Fruit fly (Drosophila melanogaster) whole organism, embryonic: ENCODE results near the gene RpL24.

Experiments used
- B-H2 ChIP-seq: fragments of 200-800 bp; sonication (Bioruptor generic); optimal IDR thresholded peaks from 2 replicates; lab custom pipeline; 2018; ENCODE audit warnings: missing biosample characterization, mild to moderate bottlenecking, missing genetic modification characterization
- Bgb ChIP-seq: fragments of 200-800 bp; sonication (Bioruptor generic); IDR thresholded peaks from 2 replicates; pipeline ENCODE4 v1.3.6; 2022; ENCODE audit warnings: missing biosample characterization, missing genetic modification characterization; ENCODE audit not compliant: partially characterized antibody
- CG11085 ChIP-seq: fragments of 200-800 bp; sonication (Bioruptor generic); IDR thresholded peaks from 2 replicates; pipeline ENCODE4 v1.3.6; 2022; ENCODE audit warnings: missing biosample characterization, missing genetic modification characterization
- CG11247 ChIP-seq: fragments of 200-800 bp; sonication (Bioruptor generic); IDR thresholded peaks from 2 replicates; pipeline ENCODE4 v1.3.6; 2022; ENCODE audit warnings: missing biosample characterization, missing genetic modification characterization
- CG11504 ChIP-seq: fragments of 200-800 bp; sonication (Bioruptor generic); optimal IDR thresholded peaks from 3 replicates; lab custom pipeline; 2019; ENCODE audit warnings: missing biosample characterization, mild to moderate bottlenecking, missing genetic modification characterization, moderate library complexity
- CG11696 ChIP-seq: fragments of 200-800 bp; sonication (Bioruptor generic); IDR thresholded peaks from 2 replicates; pipeline ENCODE4 v1.3.6; 2022; ENCODE audit warnings: missing biosample characterization, missing genetic modification characterization
- CG15073 ChIP-seq: fragments of 200-800 bp; sonication (Bioruptor generic); optimal IDR thresholded peaks from 2 replicates; lab custom pipeline; 2016; ENCODE audit warnings: missing biosample characterization, missing genetic modification characterization
- CG15479 ChIP-seq: fragments of 200-800 bp; sonication (Bioruptor generic); optimal IDR thresholded peaks from 3 replicates; lab custom pipeline; 2019; ENCODE audit warnings: missing biosample characterization, mild to moderate bottlenecking, missing genetic modification characterization, moderate library complexity
- CG16779 ChIP-seq: fragments of 200-800 bp; sonication (Bioruptor generic); IDR thresholded peaks from 2 replicates; pipeline ENCODE4 v1.3.6; 2022; ENCODE audit warnings: missing biosample characterization, missing genetic modification characterization
- CG18262 ChIP-seq: fragments of 200-800 bp; optimal IDR thresholded peaks from 3 replicates; lab custom pipeline; 2019; ENCODE audit warnings: missing biosample characterization, mild to moderate bottlenecking, missing genetic modification characterization, moderate library complexity
- CG2712 ChIP-seq: fragments of 200-800 bp; optimal IDR thresholded peaks from 3 replicates; lab custom pipeline; 2019; ENCODE audit warnings: missing biosample characterization, mild to moderate bottlenecking, missing genetic modification characterization, moderate library complexity
- CG31224 ChIP-seq: fragments of 200-800 bp; sonication (Bioruptor generic); IDR thresholded peaks from 2 replicates; pipeline ENCODE4 v1.3.6; 2022; ENCODE audit warnings: missing biosample characterization, missing genetic modification characterization
- CG32532 ChIP-seq: fragments of 200-800 bp; sonication (Bioruptor generic); IDR thresholded peaks from 2 replicates; pipeline ENCODE4 v1.3.6; 2022; ENCODE audit warnings: missing biosample characterization, missing genetic modification characterization
- CG32772 ChIP-seq: fragments of 200-800 bp; sonication (Bioruptor generic); IDR thresholded peaks from 2 replicates; pipeline ENCODE4 v1.3.6; 2022; ENCODE audit warnings: missing biosample characterization, missing genetic modification characterization
- CG3847 ChIP-seq: fragments of 200-800 bp; sonication (Bioruptor generic); IDR thresholded peaks from 2 replicates; pipeline ENCODE4 v1.3.6; 2022; ENCODE audit warnings: missing biosample characterization, missing genetic modification characterization
- CG42726 ChIP-seq: fragments of 200-800 bp; sonication (Bioruptor generic); IDR thresholded peaks from 2 replicates; pipeline ENCODE4 v1.3.6; 2022; ENCODE audit warnings: missing biosample characterization, missing genetic modification characterization; ENCODE audit not compliant: partially characterized antibody
- CG6765 ChIP-seq: fragments of 200-800 bp; sonication (Bioruptor generic); optimal IDR thresholded peaks from 3 replicates; lab custom pipeline; 2017; ENCODE audit warnings: missing biosample characterization, mild to moderate bottlenecking, missing genetic modification characterization
- CG6791 ChIP-seq: fragments of 200-800 bp; sonication (Bioruptor generic); IDR thresholded peaks from 3 replicates; pipeline ENCODE4 v1.3.6; 2022; ENCODE audit warnings: missing biosample characterization, missing genetic modification characterization; ENCODE audit not compliant: partially characterized antibody
- CG8388 ChIP-seq: fragments of 200-800 bp; sonication (Bioruptor generic); optimal IDR thresholded peaks from 2 replicates; lab custom pipeline; 2019; ENCODE audit warnings: missing biosample characterization, mild to moderate bottlenecking, missing genetic modification characterization, moderate library complexity
- CG8765 ChIP-seq: fragments of 200-800 bp; sonication (Bioruptor generic); IDR thresholded peaks from 2 replicates; pipeline ENCODE4 v1.3.6; 2022; ENCODE audit warnings: missing biosample characterization, missing genetic modification characterization
- CG9437 ChIP-seq: fragments of 200-800 bp; sonication (Bioruptor generic); optimal IDR thresholded peaks from 2 replicates; lab custom pipeline; 2018; ENCODE audit warnings: missing biosample characterization, mild to moderate bottlenecking, missing genetic modification characterization
- Dip3 ChIP-seq: fragments of 200-800 bp; sonication (Bioruptor generic); optimal IDR thresholded peaks from 3 replicates; lab custom pipeline; 2016; ENCODE audit warnings: missing biosample characterization, missing genetic modification characterization
- Ets97D ChIP-seq: fragments of 200-800 bp; sonication (Bioruptor generic); optimal IDR thresholded peaks from 3 replicates; lab custom pipeline; 2016; ENCODE audit warnings: missing biosample characterization, missing genetic modification characterization
- Hr3 ChIP-seq: fragments of 200-800 bp; sonication (Bioruptor generic); optimal IDR thresholded peaks from 3 replicates; lab custom pipeline; 2016; ENCODE audit warnings: missing biosample characterization, missing genetic modification characterization
- Scr ChIP-seq: fragments of 200-800 bp; sonication (Bioruptor generic); IDR thresholded peaks from 2 replicates; pipeline ENCODE4 v1.3.6; 2022; ENCODE audit warnings: missing biosample characterization, missing genetic modification characterization; ENCODE audit not compliant: partially characterized antibody
- ac ChIP-seq: fragments of 200-800 bp; sonication (Bioruptor generic); optimal IDR thresholded peaks from 3 replicates; lab custom pipeline; 2017; ENCODE audit warnings: missing biosample characterization, mild to moderate bottlenecking, missing genetic modification characterization
- aop ChIP-seq: fragments of 200-800 bp; sonication (Bioruptor generic); IDR thresholded peaks from 2 replicates; pipeline ENCODE4 v1.3.6; 2022; ENCODE audit warnings: missing biosample characterization, missing genetic modification characterization
- bsh ChIP-seq, 2 experiments: fragments of 200-800 bp; sonication (Bioruptor generic); optimal IDR thresholded peaks; 2 replicates each; lab custom pipeline; 2017 to 2018; ENCODE audit warnings: mild to moderate bottlenecking in 2 of 2, missing biosample characterization in 2 of 2, missing genetic modification characterization in 2 of 2, moderate library complexity in 1 of 2
- cad ChIP-seq: fragments of >200 bp; optimal IDR thresholded peaks from 2 replicates; lab custom pipeline; 2017; ENCODE audit warnings: missing biosample characterization, missing genetic modification characterization
- crc ChIP-seq: fragments of 200-800 bp; sonication (Bioruptor generic); optimal IDR thresholded peaks from 2 replicates; lab custom pipeline; 2016; ENCODE audit warnings: missing biosample characterization, missing genetic modification characterization
- dpn ChIP-seq, 2 experiments: fragments of 200-800 bp; sonication (Bioruptor generic); optimal IDR thresholded peaks; 3 replicates each; lab custom pipeline; 2016; ENCODE audit warnings: missing biosample characterization in 2 of 2, missing genetic modification characterization in 2 of 2
- fru ChIP-seq: fragments of >200 bp; optimal IDR thresholded peaks from 2 replicates; lab custom pipeline; 2017
- gro ChIP-seq: fragments of 200-800 bp; sonication (Bioruptor generic); optimal IDR thresholded peaks from 2 replicates; lab custom pipeline; 2016; ENCODE audit warnings: missing biosample characterization, missing genetic modification characterization
- gt ChIP-seq: fragments of 200-800 bp; sonication (Bioruptor generic); IDR thresholded peaks from 2 replicates; pipeline ENCODE4 v1.3.6; 2022; ENCODE audit warnings: missing biosample characterization, missing genetic modification characterization
- hb ChIP-seq: fragments of 200-800 bp; sonication (Bioruptor generic); IDR thresholded peaks from 3 replicates; pipeline ENCODE4 v1.3.6; 2022; ENCODE audit warnings: missing biosample characterization, missing genetic modification characterization; ENCODE audit not compliant: partially characterized antibody
- hkb ChIP-seq, 2 experiments: fragments of 200-800 bp in 1 of 2; fragments of >200 bp in 1 of 2; sonication (Bioruptor generic) in 1 of 2; IDR thresholded peaks in 1 of 2; optimal IDR thresholded peaks in 1 of 2; 2 replicates each; pipeline versions ENCODE4 v1.3.6 to Lab custom; 2017 to 2022; ENCODE audit warnings: missing biosample characterization in 1 of 2, missing genetic modification characterization in 1 of 2
- lov ChIP-seq, 2 experiments: fragments of 200-800 bp in 1 of 2; fragments of >200 bp in 1 of 2; sonication (Bioruptor generic) in 1 of 2; IDR thresholded peaks in 1 of 2; optimal IDR thresholded peaks in 1 of 2; 2 replicates in 1 of 2; 3 replicates in 1 of 2; pipeline versions ENCODE4 v1.3.6 to Lab custom; 2017 to 2022; ENCODE audit warnings: missing biosample characterization in 1 of 2, missing genetic modification characterization in 1 of 2
- nau ChIP-seq: fragments of 200-800 bp; sonication (Bioruptor generic); optimal IDR thresholded peaks from 3 replicates; lab custom pipeline; 2017; ENCODE audit warnings: missing biosample characterization, mild to moderate bottlenecking, missing genetic modification characterization, missing genetic modification reagents
- nerfin-2 ChIP-seq: fragments of 200-800 bp; sonication (Bioruptor generic); IDR thresholded peaks from 2 replicates; pipeline ENCODE4 v1.3.6; 2022; ENCODE audit warnings: missing biosample characterization, missing genetic modification characterization; ENCODE audit not compliant: partially characterized antibody
- otp ChIP-seq: fragments of 200-800 bp; sonication (Bioruptor generic); IDR thresholded peaks from 3 replicates; pipeline ENCODE4, ENCODE4 v1.3.6; 2022; ENCODE audit warnings: missing biosample characterization, missing genetic modification characterization
- pum ChIP-seq: fragments of 200-800 bp; sonication (Bioruptor generic); optimal IDR thresholded peaks from 2 replicates; lab custom pipeline; 2016; ENCODE audit warnings: missing biosample characterization, missing genetic modification characterization
- run ChIP-seq: fragments of 200-800 bp; sonication (Bioruptor generic); optimal IDR thresholded peaks from 3 replicates; lab custom pipeline; 2018; ENCODE audit warnings: missing biosample characterization, mild to moderate bottlenecking, missing genetic modification characterization
- slou ChIP-seq: fragments of 200-800 bp; sonication (Bioruptor generic); optimal IDR thresholded peaks from 3 replicates; lab custom pipeline; 2016; ENCODE audit warnings: missing biosample characterization, missing genetic modification characterization
- stc ChIP-seq: fragments of 200-800 bp; sonication (Bioruptor generic); IDR thresholded peaks from 2 replicates; pipeline ENCODE4 v1.3.6; 2022; ENCODE audit warnings: missing biosample characterization, missing genetic modification characterization
- stwl ChIP-seq: fragments of 200-800 bp; sonication (Bioruptor generic); optimal IDR thresholded peaks from 3 replicates; lab custom pipeline; 2018; ENCODE audit warnings: missing biosample characterization, mild to moderate bottlenecking, missing genetic modification characterization, moderate library complexity
- sug ChIP-seq: fragments of 200-800 bp; optimal IDR thresholded peaks from 2 replicates; lab custom pipeline; 2019; ENCODE audit warnings: missing biosample characterization, mild to moderate bottlenecking, missing genetic modification characterization, moderate library complexity
- tgo ChIP-seq: fragments of 200-800 bp; sonication (Bioruptor generic); IDR thresholded peaks from 3 replicates; pipeline ENCODE4 v1.3.6; 2022; ENCODE audit warnings: missing biosample characterization, missing genetic modification characterization
- unc-4 ChIP-seq: fragments of 200-800 bp; sonication (Bioruptor generic); IDR thresholded peaks from 2 replicates; pipeline ENCODE4 v1.3.6; 2022; ENCODE audit warnings: missing biosample characterization, missing genetic modification characterization; ENCODE audit not compliant: partially characterized antibody
- wek ChIP-seq: fragments of 200-800 bp; sonication (Bioruptor generic); optimal IDR thresholded peaks from 3 replicates; lab custom pipeline; 2018; ENCODE audit warnings: missing biosample characterization, mild to moderate bottlenecking, missing genetic modification characterization, moderate library complexity

RpL24 gene

dm6 chr2L:13368940-13369339, 26.0 kb downstream of the RpL24 start, which contains the start of gene CG31855 (continued):
- TF ChIP-seq CG32532 (peak; percentile 90), CG3847 (GFP tag; lab: Robert Waterston, UW) (peak; percentile 91), unc-4 (GFP tag; lab: Robert Waterston, UW) (no peak), stc (GFP tag; lab: Robert Waterston, UW) (peak; percentile 76), CG11247 (GFP tag; lab: Robert Waterston, UW) (peak; percentile 85), CG6791 (GFP tag; lab: Robert Waterston, UW) (0 out of 3 replicates have a peak, but pooled peaks have one; percentile 16), cad (GFP tag; lab: Kevin White, UChicago) (no peak), nau (GFP tag; lab: Kevin White, UChicago) (peak; percentile 75), CG9437 (peak; percentile 68), hb (no peak), stwl (tag; lab: Kevin White, UChicago) (peak; percentile 55), nerfin-2 (GFP tag; lab: Robert Waterston, UW) (no peak), CG11504 (tag; lab: Kevin White, UChicago) (peak; percentile 80), otp (GFP tag; lab: Robert Waterston, UW) (peak; percentile 53; the same call in 1 of the 3 replicates), gt (GFP tag; lab: Robert Waterston, UW) (no peak), Scr (no peak), wek (GFP tag; lab: Kevin White, UChicago) (peak; percentile 22), tgo (GFP tag; lab: Robert Waterston, UW) (peak; percentile 83), CG18262 (tag; lab: Kevin White, UChicago) (peak; percentile 77), sug (peak; percentile 81), dpn (GFP tag; optimal IDR thresholded peaks at IDR 0.05; lab: Kevin White, UChicago) (peak; percentile 80 to 90), CG8765 (GFP tag; lab: Robert Waterston, UW) (no peak; the same call in 1 of the 2 replicates), lov (optimal IDR thresholded peaks at IDR 0.05; lab: Kevin White, UChicago) (no peak), lov (GFP tag; IDR thresholded peaks at IDR 0.05; lab: Robert Waterston, UW) (peak; percentile 62; the same call in 1 of the 3 replicates), Dip3 (GFP tag; lab: Kevin White, UChicago) (peak; percentile 51), CG31224 (peak; percentile 52; the same call in 1 of the 2 replicates), CG32772 (GFP tag; lab: Robert Waterston, UW) (peak; percentile 78), Ets97D (peak; percentile 72), gro (GFP tag; lab: Kevin White, UChicago) (peak; percentile 91), run (tag; lab: Kevin White, UChicago) (peak; percentile 41), hkb (optimal IDR thresholded peaks at IDR 0.05; lab: Kevin White, UChicago) (no peak), hkb (GFP tag; IDR thresholded peaks at IDR 0.05; lab: Robert Waterston, UW) (peak; percentile 79), CG11085 (GFP tag; lab: Robert Waterston, UW) (peak; percentile 82), fru (no peak), pum (GFP tag; lab: Kevin White, UChicago) (peak; percentile 81), Hr3 (peak; percentile 82), CG6765 (GFP tag; lab: Kevin White, UChicago) (peak; percentile 84), slou (GFP tag; lab: Kevin White, UChicago) (peak; percentile 80), CG42726 (GFP tag; lab: Robert Waterston, UW) (no peak), CG2712 (tag; lab: Kevin White, UChicago) (peak; percentile 80), CG16779 (GFP tag; lab: Robert Waterston, UW) (peak; percentile 86), CG8388 (GFP tag; lab: Kevin White, UChicago) (peak; percentile 72), bsh (GFP tag; optimal IDR thresholded peaks at IDR 0.05; lab: Kevin White, UChicago) (peak; percentile 12 to 76), ac (GFP tag; lab: Kevin White, UChicago) (no peak), aop (no peak), CG11696 (peak; percentile 25; the same call in 1 of the 2 replicates), CG15479 (GFP tag; lab: Kevin White, UChicago) (no peak), CG15073 (GFP tag; lab: Kevin White, UChicago) (peak; percentile 6), B-H2 (GFP tag; lab: Kevin White, UChicago) (peak; percentile 94), crc (GFP tag; lab: Kevin White, UChicago) (peak; percentile 16), Bgb (GFP tag; lab: Robert Waterston, UW) (peak; percentile 49; the same call in 1 of the 2 replicates)
